Worm (Caenorhabditis elegans) whole organism, young adult: ENCODE results near the gene F36H9.1.

Experiments used
- F49E8.2 ChIP-seq: sonication (generic microtip); optimal IDR thresholded peaks from 3 replicates; lab custom pipeline; 2017; ENCODE audit warnings: missing genetic modification characterization, mild to moderate bottlenecking, missing compliant biosample characterization, antibody characterized with exemption, moderate library complexity; ENCODE audit not compliant: insufficient read depth
- K12H6.12 ChIP-seq: fragments of 200-800 bp; sonication (Bioruptor generic); optimal IDR thresholded peaks from 2 replicates; lab custom pipeline; 2018; ENCODE audit warnings: mild to moderate bottlenecking, missing genetic modification characterization, missing compliant biosample characterization
- Y53F4B.3 ChIP-seq: fragments of 200-800 bp; sonication (Bioruptor generic); IDR thresholded peaks from 2 replicates; pipeline ENCODE4 v1.3.6; 2022; ENCODE audit warnings: missing genetic modification reagents, missing genetic modification characterization, missing compliant biosample characterization
- cebp-1 ChIP-seq, 2 experiments: fragments of 200-800 bp in 1 of 2; sonication (Bioruptor generic) in 1 of 2; sonication (generic microtip) in 1 of 2; IDR thresholded peaks in 1 of 2; optimal IDR thresholded peaks in 1 of 2; 2 replicates each; pipeline versions ENCODE4 v1.3.6 to Lab custom; 2017 to 2022; ENCODE audit warnings: missing compliant biosample characterization in 2 of 2, missing genetic modification characterization in 2 of 2, mild to moderate bottlenecking in 1 of 2, missing genetic modification reagents in 1 of 2, moderate library complexity in 1 of 2
- chd-7 ChIP-seq: sonication (generic microtip); optimal IDR thresholded peaks from 2 replicates; lab custom pipeline; 2016; ENCODE audit warnings: mild to moderate bottlenecking, missing genetic modification characterization, moderate library complexity, missing compliant biosample characterization
- efl-1 ChIP-seq: fragments of 150-350 bp; optimal IDR thresholded peaks from 2 replicates; lab custom pipeline; 2014; ENCODE audit warnings: missing biosample characterization, missing genetic modification reagents, missing genetic modification characterization
- lin-26 ChIP-seq: fragments of 200-800 bp; sonication (Bioruptor generic); IDR thresholded peaks from 2 replicates; pipeline ENCODE4 v1.3.6; 2022; ENCODE audit warnings: missing genetic modification reagents, missing genetic modification characterization, missing compliant biosample characterization
- lin-35 ChIP-seq, 3 experiments: fragments of 150-350 bp in 2 of 3; sonication (generic microtip) in 1 of 3; optimal IDR thresholded peaks; 2 replicates each; lab custom pipeline; 2014 to 2018; ENCODE audit warnings: missing biosample characterization in 3 of 3, missing genetic modification characterization in 3 of 3, missing genetic modification reagents in 3 of 3
- nfya-1 ChIP-seq: sonication (generic microtip); optimal IDR thresholded peaks from 2 replicates; lab custom pipeline; 2017; ENCODE audit warnings: antibody characterized with exemption, missing compliant biosample characterization, missing genetic modification characterization, borderline replicate concordance; ENCODE audit not compliant: insufficient read depth
- snpc-3.4 ChIP-seq: sonication (generic microtip); optimal IDR thresholded peaks from 2 replicates; lab custom pipeline; 2017; ENCODE audit warnings: missing genetic modification characterization, mild to moderate bottlenecking, missing compliant biosample characterization, antibody characterized with exemption, moderate library complexity, missing genotype, missing genetic modification reagents
- zfh-2 ChIP-seq: fragments of 200-800 bp; sonication (Bioruptor generic); conservative IDR thresholded peaks from 2 replicates; pipeline ENCODE4 v1.3.6; 2022; ENCODE audit warnings: missing genetic modification reagents, missing genetic modification characterization, missing compliant biosample characterization
- ztf-18 ChIP-seq: sonication (generic microtip); optimal IDR thresholded peaks from 2 replicates; lab custom pipeline; 2016; ENCODE audit warnings: missing genotype, mild to moderate bottlenecking, missing genetic modification characterization, missing compliant biosample characterization

- TF ChIP-seq nfya-1: no peak
- no peak for TF ChIP-seq zfh-2 (GFP tag; lab: Robert Waterston, UW)
- no peak for TF ChIP-seq efl-1 (GFP tag; lab: Kevin White, UChicago)
- no peak for TF ChIP-seq Y53F4B.3 (GFP tag; lab: Robert Waterston, UW)
- TF ChIP-seq chd-7: no peak
- TF ChIP-seq ztf-18 (tag; lab: Kevin White, UChicago): no peak
- TF ChIP-seq lin-35 (GFP tag; optimal IDR thresholded peaks at IDR 0.05; lab: Kevin White, UChicago): no peak
- TF ChIP-seq K12H6.12 (tag; lab: Kevin White, UChicago): no peak
- TF ChIP-seq lin-26 (GFP tag; lab: Robert Waterston, UW): no peak
- no peak for TF ChIP-seq cebp-1 (GFP tag; IDR thresholded peaks at IDR 0.05; lab: Robert Waterston, UW)
- no peak for TF ChIP-seq cebp-1 (tag; optimal IDR thresholded peaks at IDR 0.05; lab: Kevin White, UChicago)
- no peak for TF ChIP-seq F49E8.2
- no peak for TF ChIP-seq snpc-3.4 (tag; lab: Kevin White, UChicago)
These were observed 33.6 kb upstream of the F36H9.1 start, which contains the start of gene clec-205 for ce11 chrV:1760682-1761081.
